Worm (Caenorhabditis elegans) whole organism, young adult: ENCODE results near the gene T14G12.11.

Source experiments
- B0336.3 ChIP-seq: fragments of 200-800 bp; sonication (Bioruptor generic); IDR thresholded peaks from 2 replicates; pipeline ENCODE4 v1.3.6; 2022; ENCODE audit warnings: missing genetic modification characterization, missing compliant biosample characterization
- akir-1 ChIP-seq: fragments of 200-800 bp; sonication (Bioruptor generic); optimal IDR thresholded peaks from 2 replicates; lab custom pipeline; 2018; ENCODE audit warnings: mild to moderate bottlenecking, missing genetic modification characterization, moderate library complexity, missing compliant biosample characterization
- unc-62 ChIP-seq: fragments of 150-350 bp; optimal IDR thresholded peaks from 2 replicates; lab custom pipeline; 2014; ENCODE audit warnings: missing biosample characterization, missing genetic modification reagents, missing genetic modification characterization

ce11 chrX:3742223-3742622, 20.1 kb downstream of the T14G12.11 start, which contains the start of gene fkh-2:
- TF ChIP-seq B0336.3 (no peak), akir-1 (GFP tag; lab: Kevin White, UChicago) (no peak), unc-62 (no peak)
